Fruit fly (Drosophila melanogaster) Kc167 (cell line): ENCODE data around the gene CG5697.

ENCODE experiments used
- Myc ChIP-seq: fragments of >200 bp; optimal IDR thresholded peaks from 2 replicates; lab custom pipeline; 2017; ENCODE audit warnings: missing external identifiers
- Sin3A ChIP-seq: fragments of >200 bp; optimal IDR thresholded peaks from 2 replicates; lab custom pipeline; 2018; ENCODE audit warnings: missing external identifiers
- h ChIP-seq: fragments of >200 bp; optimal IDR thresholded peaks from 3 replicates; lab custom pipeline; 2018; ENCODE audit warnings: missing external identifiers
- insv ChIP-seq: fragments of >200 bp; optimal IDR thresholded peaks from 3 replicates; lab custom pipeline; 2018; ENCODE audit warnings: missing external identifiers
- psq ChIP-seq: fragments of >200 bp; optimal IDR thresholded peaks from 2 replicates; lab custom pipeline; 2017; ENCODE audit warnings: missing external identifiers
- ttk ChIP-seq: sonication (Bioruptor generic); optimal IDR thresholded peaks from 2 replicates; lab custom pipeline; 2017; ENCODE audit warnings: missing external identifiers

Gene CG5697

DNA sequence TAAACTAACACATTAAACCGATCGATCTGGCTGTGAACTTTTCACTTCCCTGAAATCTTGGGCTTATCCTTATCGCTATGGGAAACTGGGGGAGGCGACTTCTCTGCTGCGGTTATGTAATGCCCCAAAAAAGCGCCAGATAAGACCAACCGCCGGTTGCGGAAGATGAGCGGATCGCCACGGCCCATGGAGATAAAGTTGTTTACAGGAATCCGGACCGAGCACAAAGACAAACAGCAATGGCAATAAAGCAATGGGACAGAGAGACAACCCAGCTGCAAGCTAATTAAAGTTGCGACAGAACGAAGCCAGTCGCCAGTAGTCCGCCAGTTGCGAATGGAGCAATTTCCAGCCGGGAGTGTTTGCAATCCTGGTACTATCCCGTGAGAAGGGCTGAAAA lies at the start of gene CG5697:
CG5697 (plus strand) TSS at position 314 of the 400 bp plus-strand sequence.
- no peak for TF ChIP-seq Sin3A (lab: Kevin White, UChicago)
- no peak for TF ChIP-seq Myc (lab: Kevin White, UChicago)
- no peak for TF ChIP-seq psq (lab: Kevin White, UChicago)
- TF ChIP-seq ttk (lab: Kevin White, UChicago), result no peak
- no peak for TF ChIP-seq insv (lab: Kevin White, UChicago)
- TF ChIP-seq h (lab: Kevin White, UChicago), result no peak

DNA sequence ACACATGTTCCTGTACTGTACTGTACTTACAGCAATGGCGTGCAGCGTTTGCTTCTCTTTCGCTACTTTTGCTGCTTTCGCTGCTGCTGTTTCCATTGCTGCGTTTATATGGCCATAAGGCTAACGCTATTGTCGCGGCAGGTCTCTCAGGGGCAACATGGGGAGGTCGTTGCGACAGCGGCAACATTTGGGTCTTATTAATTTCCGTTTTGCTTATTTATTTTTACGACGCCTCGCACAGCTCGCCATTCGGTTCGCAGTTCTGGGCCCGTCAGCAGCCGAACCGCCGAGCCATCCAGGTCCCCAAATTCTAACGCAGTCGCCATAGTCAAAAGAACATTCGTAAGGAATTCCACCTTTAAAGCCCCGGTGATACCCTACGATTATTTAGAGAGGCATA lies 39.1 kb upstream of the CG5697 start:
- TF ChIP-seq insv (lab: Kevin White, UChicago) (no peak), psq (lab: Kevin White, UChicago) (no peak), Sin3A (lab: Kevin White, UChicago) (no peak), h (lab: Kevin White, UChicago) (no peak), Myc (lab: Kevin White, UChicago) (no peak), ttk (lab: Kevin White, UChicago) (no peak)

DNA sequence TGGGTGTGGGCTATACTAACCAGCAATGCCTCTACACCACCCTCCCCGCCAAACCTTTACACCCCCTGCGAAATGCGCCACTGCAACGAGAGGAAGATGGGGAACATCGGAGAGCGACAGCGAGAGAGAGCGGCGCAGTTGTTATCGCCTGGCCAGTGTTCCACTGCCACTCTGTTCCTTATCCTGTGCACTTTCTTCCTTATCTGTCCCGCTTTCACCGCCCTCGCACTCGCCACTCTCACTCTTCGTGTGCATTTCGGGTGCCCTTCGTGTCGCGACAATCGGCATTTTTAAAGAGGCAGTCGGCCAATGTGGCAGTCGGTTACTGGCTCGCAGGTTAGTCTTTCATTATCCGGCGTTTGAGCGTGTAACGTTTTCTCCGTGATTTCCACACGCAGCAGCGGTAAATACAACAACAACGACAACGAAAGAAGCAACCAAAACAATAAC lies 37.9 kb upstream of the CG5697 start, which contains the start of gene Calx:
Calx (plus strand) TSS at position 338 of the 450 bp plus-strand sequence.
- TF ChIP-seq Sin3A (lab: Kevin White, UChicago), result no peak
- TF ChIP-seq Myc (lab: Kevin White, UChicago), result no peak
- TF ChIP-seq psq (lab: Kevin White, UChicago), result no peak
- no peak for TF ChIP-seq ttk (lab: Kevin White, UChicago)
- TF ChIP-seq insv (lab: Kevin White, UChicago), result no peak
- TF ChIP-seq h (lab: Kevin White, UChicago), result no peak

DNA sequence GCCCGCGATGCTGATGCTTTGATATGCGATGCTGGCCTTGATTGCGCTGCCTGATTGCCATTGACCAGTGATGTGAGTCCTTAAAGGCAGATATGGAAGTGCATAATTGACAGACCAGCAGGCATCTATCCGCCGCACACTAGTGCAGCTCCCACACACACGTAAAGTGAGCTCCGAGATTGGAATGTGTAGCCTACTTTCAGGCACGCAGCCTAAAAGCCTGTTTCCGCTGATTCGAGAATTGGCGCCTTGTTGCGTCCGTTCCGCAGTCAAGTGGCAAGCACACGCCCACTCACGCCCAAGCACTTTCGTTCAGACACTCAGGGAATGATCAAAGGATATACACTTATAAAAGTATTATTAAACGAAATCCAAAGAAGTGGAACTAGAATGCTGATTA lies 31.7 kb upstream of the CG5697 start:
- TF ChIP-seq Sin3A (lab: Kevin White, UChicago), result no peak
- no peak for TF ChIP-seq Myc (lab: Kevin White, UChicago)
- no peak for TF ChIP-seq h (lab: Kevin White, UChicago)
- TF ChIP-seq insv (lab: Kevin White, UChicago), result no peak
- TF ChIP-seq ttk (lab: Kevin White, UChicago), result no peak
- no peak for TF ChIP-seq psq (lab: Kevin White, UChicago)

DNA sequence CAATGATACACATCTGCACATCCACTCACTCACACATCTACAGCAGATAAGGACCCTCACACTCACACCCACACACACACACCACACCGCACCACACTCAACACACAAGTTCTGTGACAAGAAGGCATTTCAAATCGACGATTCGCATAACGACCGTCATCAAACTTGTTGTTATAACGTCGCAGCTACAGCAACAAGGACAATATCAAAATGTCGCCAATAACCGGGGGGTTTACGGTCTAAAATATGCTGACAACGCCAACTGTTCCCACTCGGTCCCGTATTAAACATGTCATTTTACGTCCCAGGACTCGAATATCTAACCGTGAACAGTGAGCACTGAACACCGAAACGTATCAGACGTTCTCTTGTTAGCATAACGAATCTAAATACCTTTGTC lies 30.8 kb upstream of the CG5697 start:
- TF ChIP-seq insv (lab: Kevin White, UChicago) (no peak), Myc (lab: Kevin White, UChicago) (no peak), Sin3A (lab: Kevin White, UChicago) (no peak), ttk (lab: Kevin White, UChicago) (no peak), h (lab: Kevin White, UChicago) (no peak), psq (lab: Kevin White, UChicago) (no peak)

DNA sequence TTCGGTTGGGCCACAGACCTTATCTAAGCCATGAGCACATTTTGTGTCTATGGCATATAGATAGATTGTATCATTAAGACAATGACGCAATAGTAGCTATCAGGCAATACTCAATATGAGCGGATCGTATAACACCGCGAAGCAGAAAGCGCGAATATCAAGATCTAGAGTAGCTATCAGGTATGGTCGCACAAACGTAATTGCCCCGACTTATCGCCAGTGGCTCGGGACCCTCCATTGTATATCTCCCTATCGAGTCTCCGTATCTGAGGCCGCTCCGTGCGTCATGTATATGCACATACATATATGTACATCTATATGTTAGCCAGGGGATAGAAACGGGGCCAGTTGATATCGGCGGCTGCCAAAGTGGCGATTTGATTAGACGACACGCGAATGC lies 30.2 kb upstream of the CG5697 start:
- TF ChIP-seq Sin3A (lab: Kevin White, UChicago) (no peak), psq (lab: Kevin White, UChicago) (no peak), ttk (lab: Kevin White, UChicago) (no peak), h (lab: Kevin White, UChicago) (no peak), insv (lab: Kevin White, UChicago) (no peak), Myc (lab: Kevin White, UChicago) (no peak)

DNA sequence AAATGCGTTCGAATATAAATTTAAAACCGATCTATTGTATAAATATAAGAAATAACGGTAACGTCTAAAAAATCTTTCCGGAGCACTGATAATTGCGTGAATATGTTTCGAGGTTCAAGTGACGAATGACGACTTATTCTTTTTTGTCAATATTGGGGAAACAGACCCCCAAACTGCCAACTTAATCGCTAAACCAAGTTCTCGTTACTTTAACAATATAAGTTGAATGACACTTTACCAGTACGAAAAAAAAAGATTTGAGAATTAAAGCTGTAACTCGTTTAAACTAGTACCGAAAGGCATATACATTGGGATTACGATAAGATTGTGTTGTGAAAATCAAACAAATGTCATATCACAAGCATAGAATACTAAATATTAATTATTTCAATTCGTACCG lies 27.9 kb upstream of the CG5697 start, which contains the start of gene CG43446:
CG43446 (minus strand) TSS at position 101 of the 400 bp plus-strand sequence.
- no peak for TF ChIP-seq psq (lab: Kevin White, UChicago)
- no peak for TF ChIP-seq insv (lab: Kevin White, UChicago)
- TF ChIP-seq Myc (lab: Kevin White, UChicago), result no peak
- TF ChIP-seq ttk (lab: Kevin White, UChicago), result no peak
- no peak for TF ChIP-seq Sin3A (lab: Kevin White, UChicago)
- no peak for TF ChIP-seq h (lab: Kevin White, UChicago)

DNA sequence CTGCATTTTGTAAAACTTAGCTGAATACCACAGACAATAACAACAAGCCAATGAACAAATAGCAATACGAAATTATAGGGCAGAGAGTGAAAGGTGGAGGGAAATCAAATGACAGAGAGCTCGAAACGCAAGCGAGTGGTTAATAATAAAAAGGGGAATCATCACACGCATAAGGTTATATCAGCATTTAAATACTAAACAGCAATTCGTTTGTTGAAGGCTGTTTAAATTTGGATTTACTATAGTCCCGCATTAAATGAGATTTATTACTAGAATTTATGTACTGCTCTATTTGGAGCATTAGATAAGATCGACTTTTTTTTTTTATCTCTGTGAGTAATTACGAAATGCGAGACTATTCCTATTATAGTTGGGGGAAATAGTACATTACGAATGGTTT lies 27.2 kb upstream of the CG5697 start:
- TF ChIP-seq h (lab: Kevin White, UChicago), result no peak
- no peak for TF ChIP-seq Myc (lab: Kevin White, UChicago)
- TF ChIP-seq Sin3A (lab: Kevin White, UChicago), result no peak
- TF ChIP-seq psq (lab: Kevin White, UChicago), result no peak
- no peak for TF ChIP-seq insv (lab: Kevin White, UChicago)
- TF ChIP-seq ttk (lab: Kevin White, UChicago), result no peak

DNA sequence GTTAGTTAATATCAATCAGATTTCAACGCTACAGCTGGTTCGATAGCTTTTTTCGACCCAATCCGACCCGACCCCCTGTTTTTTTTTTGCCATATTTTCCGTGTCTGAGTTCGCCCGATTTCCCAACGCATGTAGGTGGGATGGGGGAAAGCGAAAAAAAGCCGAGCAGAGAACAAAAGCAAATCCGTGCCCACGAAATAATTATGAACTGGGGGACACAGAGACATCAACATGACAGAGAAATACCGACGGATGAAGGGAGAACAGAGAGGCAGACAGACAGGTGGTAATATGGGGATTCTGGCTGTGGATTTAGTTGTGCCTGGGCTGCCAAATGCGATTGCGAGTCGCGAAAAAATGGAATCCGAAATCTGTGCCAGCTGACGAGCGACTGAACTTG lies 26.7 kb upstream of the CG5697 start:
- TF ChIP-seq psq (lab: Kevin White, UChicago), result no peak
- no peak for TF ChIP-seq Myc (lab: Kevin White, UChicago)
- TF ChIP-seq Sin3A (lab: Kevin White, UChicago), result no peak
- no peak for TF ChIP-seq h (lab: Kevin White, UChicago)

DNA sequence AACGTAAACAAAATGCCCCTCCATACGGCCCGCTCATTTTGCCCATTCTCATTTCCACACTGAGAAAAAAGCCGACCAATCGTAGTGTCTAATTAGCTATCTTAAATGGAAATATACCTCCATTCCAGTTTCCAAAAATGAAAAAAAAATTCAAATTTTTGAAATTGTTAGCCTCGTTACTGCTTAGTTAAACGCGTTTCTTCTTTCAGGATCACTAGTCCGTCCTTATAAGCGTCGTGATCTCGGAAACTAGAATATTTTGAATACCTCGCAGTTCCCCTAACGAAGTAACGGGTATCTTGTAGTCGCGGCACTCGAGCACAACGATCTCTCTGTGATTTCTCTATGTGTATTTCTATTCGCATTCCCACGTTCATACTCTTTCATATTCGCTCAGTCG lies 26.1 kb upstream of the CG5697 start:
- TF ChIP-seq ttk (lab: Kevin White, UChicago) (no peak), Sin3A (lab: Kevin White, UChicago) (no peak), h (lab: Kevin White, UChicago) (no peak)

DNA sequence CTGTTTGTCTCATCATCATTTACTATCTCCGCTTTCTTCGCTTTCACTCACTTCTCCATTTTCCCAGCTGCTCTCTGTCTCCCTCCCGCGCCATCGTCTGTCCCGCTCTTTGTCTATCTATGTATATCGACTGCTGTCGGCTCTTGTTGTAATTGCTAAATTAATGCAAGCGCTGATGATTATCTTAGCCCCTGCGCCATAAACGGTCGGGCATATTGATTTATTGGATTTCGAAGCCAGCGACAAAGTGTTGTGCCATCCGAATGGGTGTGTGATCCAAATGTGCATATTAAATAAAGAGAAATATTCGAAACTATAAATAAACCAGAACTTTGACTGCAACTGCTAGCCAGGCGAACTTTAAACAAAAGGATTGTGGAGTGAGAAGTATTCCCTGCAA lies 25.3 kb upstream of the CG5697 start:
- TF ChIP-seq insv (lab: Kevin White, UChicago) (no peak), Sin3A (lab: Kevin White, UChicago) (no peak), h (lab: Kevin White, UChicago) (no peak), ttk (lab: Kevin White, UChicago) (no peak), Myc (lab: Kevin White, UChicago) (no peak), psq (lab: Kevin White, UChicago) (no peak)

DNA sequence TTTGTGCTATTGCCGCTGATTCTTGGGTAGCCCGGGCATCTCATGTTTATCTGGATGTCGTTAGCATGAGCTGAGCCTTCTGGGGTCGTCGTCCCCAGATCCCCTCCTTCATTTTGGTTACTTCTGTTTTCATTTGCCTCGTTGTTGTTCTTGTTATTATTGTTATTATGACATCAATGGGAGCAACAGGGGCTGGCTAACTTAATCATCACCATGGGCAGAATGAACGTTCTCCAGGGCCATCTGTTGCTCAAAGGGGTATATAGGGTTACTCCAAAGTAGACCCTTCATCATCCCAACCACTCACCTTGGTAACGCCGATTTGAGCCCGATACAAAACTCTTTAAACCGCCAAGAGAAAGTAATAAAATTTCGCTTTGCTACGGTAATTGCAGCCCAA lies 17.4 kb upstream of the CG5697 start:
- TF ChIP-seq h (lab: Kevin White, UChicago) (no peak), psq (lab: Kevin White, UChicago) (no peak), Sin3A (lab: Kevin White, UChicago) (no peak), Myc (lab: Kevin White, UChicago) (no peak), insv (lab: Kevin White, UChicago) (no peak), ttk (lab: Kevin White, UChicago) (no peak)
